Fruit fly (Drosophila melanogaster) whole organism, embryonic: ENCODE data around the gene MICU3.

Experiments
- CG10565 ChIP-seq: fragments of 200-800 bp; sonication (Bioruptor generic); optimal IDR thresholded peaks from 3 replicates; lab custom pipeline; 2016; ENCODE audit warnings: missing biosample characterization, mild to moderate bottlenecking, missing genetic modification characterization
- CG13287 ChIP-seq: fragments of 200-800 bp; sonication (Bioruptor generic); IDR thresholded peaks from 2 replicates; pipeline ENCODE4 v1.3.6; 2022; ENCODE audit warnings: missing biosample characterization, missing genetic modification characterization; ENCODE audit not compliant: partially characterized antibody
- CG16815 ChIP-seq: fragments of 200-800 bp; sonication (Bioruptor generic); optimal IDR thresholded peaks from 3 replicates; lab custom pipeline; 2017; ENCODE audit warnings: missing biosample characterization, mild to moderate bottlenecking, missing genetic modification characterization
- CG17328 ChIP-seq: fragments of 200-800 bp; sonication (Bioruptor generic); IDR thresholded peaks from 2 replicates; pipeline ENCODE4 v1.3.6; 2022; ENCODE audit warnings: missing biosample characterization, missing genetic modification characterization
- CG17568 ChIP-seq: fragments of 200-800 bp; sonication (Bioruptor generic); optimal IDR thresholded peaks from 2 replicates; lab custom pipeline; 2018; ENCODE audit warnings: missing biosample characterization, mild to moderate bottlenecking, missing genetic modification characterization, moderate library complexity
- CG17612 ChIP-seq: fragments of 200-800 bp; sonication (Bioruptor generic); IDR thresholded peaks from 2 replicates; pipeline ENCODE4 v1.3.6; 2022; ENCODE audit warnings: missing biosample characterization, missing genetic modification characterization
- CG18476 ChIP-seq: fragments of 200-800 bp; sonication (Bioruptor generic); optimal IDR thresholded peaks from 2 replicates; lab custom pipeline; 2016; ENCODE audit warnings: missing biosample characterization, mild to moderate bottlenecking, missing genetic modification characterization
- CG18599 ChIP-seq: fragments of 200-800 bp; sonication (Bioruptor generic); optimal IDR thresholded peaks from 3 replicates; lab custom pipeline; 2017; ENCODE audit warnings: missing biosample characterization, missing genetic modification characterization, mild to moderate bottlenecking, moderate library complexity, missing genetic modification reagents
- CG2120 ChIP-seq: fragments of 200-800 bp; sonication (Bioruptor generic); optimal IDR thresholded peaks from 3 replicates; lab custom pipeline; 2016; ENCODE audit warnings: missing biosample characterization, missing genetic modification characterization
- CG2199 ChIP-seq: fragments of 200-800 bp; sonication (Bioruptor generic); IDR thresholded peaks from 3 replicates; pipeline ENCODE4 v1.3.6; 2022; ENCODE audit warnings: missing biosample characterization, missing genetic modification characterization
- CG2712 ChIP-seq: fragments of 200-800 bp; optimal IDR thresholded peaks from 3 replicates; lab custom pipeline; 2019; ENCODE audit warnings: missing biosample characterization, mild to moderate bottlenecking, missing genetic modification characterization, moderate library complexity
- CG34224 ChIP-seq: fragments of 200-800 bp; sonication (Bioruptor generic); IDR thresholded peaks from 3 replicates; pipeline ENCODE4 v1.3.6; 2022; ENCODE audit warnings: missing biosample characterization, missing genetic modification characterization; ENCODE audit not compliant: partially characterized antibody
- CG34376 ChIP-seq: fragments of 200-800 bp; sonication (Bioruptor generic); optimal IDR thresholded peaks from 2 replicates; lab custom pipeline; 2018; ENCODE audit warnings: missing biosample characterization, mild to moderate bottlenecking, missing genetic modification characterization
- CG3847 ChIP-seq: fragments of 200-800 bp; sonication (Bioruptor generic); IDR thresholded peaks from 2 replicates; pipeline ENCODE4 v1.3.6; 2022; ENCODE audit warnings: missing biosample characterization, missing genetic modification characterization
- CG4424 ChIP-seq: fragments of 200-800 bp; sonication (Bioruptor generic); optimal IDR thresholded peaks from 3 replicates; lab custom pipeline; 2016; ENCODE audit warnings: missing biosample characterization, missing genetic modification characterization
- CG5180 ChIP-seq: fragments of 200-800 bp; sonication (Bioruptor generic); optimal IDR thresholded peaks from 3 replicates; lab custom pipeline; 2017; ENCODE audit warnings: missing biosample characterization, missing genetic modification characterization, mild to moderate bottlenecking, moderate library complexity, missing genetic modification reagents
- CG6272 ChIP-seq: fragments of 200-800 bp; sonication (Bioruptor generic); IDR thresholded peaks from 2 replicates; pipeline ENCODE4 v1.3.6; 2022; ENCODE audit warnings: missing biosample characterization, missing genetic modification characterization
- CG6683 ChIP-seq: fragments of 200-800 bp; sonication (Bioruptor generic); optimal IDR thresholded peaks from 2 replicates; lab custom pipeline; 2017; ENCODE audit warnings: missing biosample characterization, mild to moderate bottlenecking, missing genetic modification characterization, missing genetic modification reagents
- D19A ChIP-seq: fragments of 200-800 bp; optimal IDR thresholded peaks from 3 replicates; lab custom pipeline; 2019; ENCODE audit warnings: missing biosample characterization, mild to moderate bottlenecking, missing genetic modification characterization, moderate library complexity
- Doc3 ChIP-seq: fragments of 200-800 bp; sonication (Bioruptor generic); IDR thresholded peaks from 3 replicates; pipeline ENCODE4 v1.3.6; 2022; ENCODE audit warnings: missing biosample characterization, missing genetic modification characterization; ENCODE audit not compliant: partially characterized antibody
- Dp ChIP-seq: fragments of 200-800 bp; sonication (Bioruptor generic); optimal IDR thresholded peaks from 2 replicates; lab custom pipeline; 2018; ENCODE audit warnings: missing biosample characterization, mild to moderate bottlenecking, missing genetic modification characterization, moderate library complexity
- Drgx ChIP-seq: fragments of 200-800 bp; sonication (Bioruptor generic); IDR thresholded peaks from 2 replicates; pipeline ENCODE4 v1.3.6; 2022; ENCODE audit warnings: missing biosample characterization, missing genetic modification characterization
- NC2α ChIP-seq: fragments of 200-800 bp; sonication (Bioruptor generic); optimal IDR thresholded peaks from 2 replicates; lab custom pipeline; 2016; ENCODE audit warnings: missing biosample characterization, missing genetic modification characterization
- Pdp1 ChIP-seq, 2 experiments: fragments of 200-800 bp; sonication (Bioruptor generic); optimal IDR thresholded peaks; 3 replicates each; lab custom pipeline; 2016; ENCODE audit warnings: missing biosample characterization in 2 of 2, missing genetic modification characterization in 2 of 2, mild to moderate bottlenecking in 1 of 2, moderate library complexity in 1 of 2
- Rfx ChIP-seq: fragments of 200-800 bp; sonication (Bioruptor generic); IDR thresholded peaks from 2 replicates; pipeline ENCODE4 v1.3.6; 2022; ENCODE audit warnings: missing biosample characterization, missing genetic modification characterization
- Sin3A ChIP-seq: fragments of >200 bp; optimal IDR thresholded peaks from 2 replicates; lab custom pipeline; 2018
- Six4 ChIP-seq: fragments of 200-800 bp; sonication (Bioruptor generic); optimal IDR thresholded peaks from 2 replicates; lab custom pipeline; 2016; ENCODE audit warnings: missing biosample characterization, missing genetic modification characterization
- Usf ChIP-seq: fragments of 200-800 bp; sonication (Bioruptor generic); optimal IDR thresholded peaks from 2 replicates; lab custom pipeline; 2017; ENCODE audit warnings: missing genotype, missing biosample characterization, missing genetic modification characterization
- abd-A ChIP-seq: fragments of 200-800 bp; sonication (Bioruptor generic); optimal IDR thresholded peaks from 3 replicates; lab custom pipeline; 2019; ENCODE audit warnings: missing biosample characterization, mild to moderate bottlenecking, missing genetic modification characterization, moderate library complexity
- ac ChIP-seq: fragments of 200-800 bp; sonication (Bioruptor generic); optimal IDR thresholded peaks from 3 replicates; lab custom pipeline; 2017; ENCODE audit warnings: missing biosample characterization, mild to moderate bottlenecking, missing genetic modification characterization
- ash1 ChIP-seq: fragments of 200-800 bp; sonication (Bioruptor generic); optimal IDR thresholded peaks from 2 replicates; lab custom pipeline; 2018; ENCODE audit warnings: missing biosample characterization, mild to moderate bottlenecking, missing genetic modification characterization
- caup ChIP-seq: fragments of 200-800 bp; sonication (Bioruptor generic); optimal IDR thresholded peaks from 3 replicates; lab custom pipeline; 2017; ENCODE audit warnings: missing biosample characterization, mild to moderate bottlenecking, missing genetic modification characterization, moderate library complexity; ENCODE audit not compliant: severe bottlenecking
- ci ChIP-seq: fragments of 200-800 bp; sonication (Bioruptor generic); IDR thresholded peaks from 3 replicates; pipeline ENCODE4 v1.3.6; 2022; ENCODE audit warnings: missing biosample characterization, missing genetic modification characterization
- corto ChIP-seq: fragments of 200-800 bp; sonication (Bioruptor generic); optimal IDR thresholded peaks from 2 replicates; lab custom pipeline; 2016; ENCODE audit warnings: missing biosample characterization, mild to moderate bottlenecking, missing genetic modification characterization, moderate library complexity
- exex ChIP-seq: fragments of 200-800 bp; sonication (Bioruptor generic); optimal IDR thresholded peaks from 4 replicates; lab custom pipeline; 2018; ENCODE audit warnings: missing biosample characterization, mild to moderate bottlenecking, missing genetic modification characterization, moderate library complexity
- lab ChIP-seq: fragments of 200-800 bp; sonication (Bioruptor generic); optimal IDR thresholded peaks from 3 replicates; lab custom pipeline; 2017; ENCODE audit warnings: missing biosample characterization, missing genetic modification characterization, mild to moderate bottlenecking, moderate library complexity, missing genetic modification reagents
- lilli ChIP-seq: fragments of 200-800 bp; sonication (Bioruptor generic); optimal IDR thresholded peaks from 3 replicates; lab custom pipeline; 2016; ENCODE audit warnings: missing biosample characterization, missing genetic modification characterization
- mirr ChIP-seq: fragments of 200-800 bp; sonication (Bioruptor generic); optimal IDR thresholded peaks from 3 replicates; lab custom pipeline; 2018; ENCODE audit warnings: missing biosample characterization, mild to moderate bottlenecking, missing genetic modification characterization
- sc ChIP-seq, 3 experiments: fragments of >200 bp in 2 of 3; fragments of 200-800 bp in 1 of 3; sonication (Bioruptor generic) in 1 of 3; optimal IDR thresholded peaks; 2 replicates in 2 of 3; 3 replicates in 1 of 3; lab custom pipeline; 2017; ENCODE audit warnings: mild to moderate bottlenecking in 1 of 3, missing biosample characterization in 1 of 3, missing genetic modification characterization in 1 of 3, missing genetic modification reagents in 1 of 3
- sd ChIP-seq: fragments of 200-800 bp; sonication (Bioruptor generic); optimal IDR thresholded peaks from 3 replicates; lab custom pipeline; 2018; ENCODE audit warnings: missing biosample characterization, mild to moderate bottlenecking, missing genetic modification characterization, moderate library complexity
- sens ChIP-seq: fragments of 200-800 bp; sonication (Bioruptor generic); peaks from one replicate; lab custom pipeline; 2016; ENCODE audit warnings: missing biosample characterization, missing genetic modification characterization
- slbo ChIP-seq: fragments of 200-800 bp; sonication (Bioruptor generic); IDR thresholded peaks from 2 replicates; pipeline ENCODE4 v1.3.6; 2022; ENCODE audit warnings: missing biosample characterization, missing genetic modification characterization
- slp2 ChIP-seq: fragments of 200-800 bp; sonication (Bioruptor generic); optimal IDR thresholded peaks from 2 replicates; lab custom pipeline; 2016; ENCODE audit warnings: missing biosample characterization, missing genetic modification characterization
- sna ChIP-seq: fragments of 200-800 bp; sonication (Bioruptor generic); IDR thresholded peaks from 2 replicates; pipeline ENCODE4 v1.3.6; 2022; ENCODE audit warnings: missing biosample characterization, missing genetic modification characterization; ENCODE audit not compliant: partially characterized antibody
- sob ChIP-seq: fragments of 200-800 bp; sonication (Bioruptor generic); IDR thresholded peaks from 2 replicates; pipeline ENCODE4 v1.3.6; 2022; ENCODE audit warnings: missing biosample characterization, missing genetic modification characterization
- sug ChIP-seq: fragments of 200-800 bp; optimal IDR thresholded peaks from 2 replicates; lab custom pipeline; 2019; ENCODE audit warnings: missing biosample characterization, mild to moderate bottlenecking, missing genetic modification characterization, moderate library complexity
- tin ChIP-seq: fragments of 200-800 bp; sonication (Bioruptor generic); optimal IDR thresholded peaks from 3 replicates; lab custom pipeline; 2016; ENCODE audit warnings: missing biosample characterization, missing genetic modification characterization
- tup ChIP-seq: fragments of 200-800 bp; sonication (Bioruptor generic); optimal IDR thresholded peaks from 2 replicates; lab custom pipeline; 2016; ENCODE audit warnings: missing biosample characterization, mild to moderate bottlenecking, missing genetic modification characterization, moderate library complexity
- wdn ChIP-seq: fragments of 200-800 bp; sonication (Bioruptor generic); IDR thresholded peaks from 2 replicates; pipeline ENCODE4 v1.3.6; 2022; ENCODE audit warnings: missing biosample characterization, missing genetic modification characterization

Gene MICU3

DNA sequence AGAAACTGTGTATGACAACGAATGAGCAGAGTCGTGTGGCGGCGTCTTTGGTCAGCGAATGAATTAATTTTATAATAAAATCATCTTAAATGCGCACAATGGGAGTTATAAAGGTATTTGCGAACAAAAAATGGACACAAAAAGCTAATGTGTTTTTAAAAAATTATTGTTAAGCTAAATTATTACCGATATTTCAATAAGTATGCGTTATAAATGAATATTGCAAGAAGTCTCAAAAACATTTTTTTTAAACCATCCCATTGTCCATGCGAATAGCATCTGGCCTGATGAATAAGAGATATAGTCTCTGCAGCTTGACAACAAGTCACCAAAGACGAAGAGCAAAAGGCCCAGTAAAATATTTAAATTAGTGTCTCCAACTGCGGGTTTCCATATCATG lies 16.1 kb upstream of the MICU3 start (continued):
- peak; percentile 28 for TF ChIP-seq CG5180 (GFP tag; lab: Kevin White, UChicago)
- TF ChIP-seq sna (GFP tag; lab: Robert Waterston, UW) = no peak
- no peak for TF ChIP-seq CG34224 (GFP tag; lab: Robert Waterston, UW)
- peak; percentile 11 for TF ChIP-seq tup (GFP tag; lab: Kevin White, UChicago)
- no peak for TF ChIP-seq Doc3 (GFP tag; lab: Robert Waterston, UW)
- peak; percentile 1 for TF ChIP-seq Six4 (GFP tag; lab: Kevin White, UChicago)
- peak; percentile 46; the same call in 1 of the 2 replicates for TF ChIP-seq CG3847 (GFP tag; lab: Robert Waterston, UW)
- peak; percentile 56 for TF ChIP-seq slbo (GFP tag; lab: Robert Waterston, UW)
- TF ChIP-seq abd-A (tag; lab: Kevin White, UChicago) = peak; percentile 75
- TF ChIP-seq slp2 (GFP tag; lab: Kevin White, UChicago) = peak; percentile 39
- TF ChIP-seq sc (optimal IDR thresholded peaks at IDR 0.05; lab: Kevin White, UChicago) = no peak
- TF ChIP-seq sc (GFP tag; optimal IDR thresholded peaks at IDR 0.05; lab: Kevin White, UChicago) = no peak
- TF ChIP-seq CG18599 (GFP tag; lab: Kevin White, UChicago) = peak; percentile 64
- peak; percentile 63 for TF ChIP-seq CG2120 (GFP tag; lab: Kevin White, UChicago)
- no peak for TF ChIP-seq CG17612
- TF ChIP-seq CG17328 (GFP tag; lab: Robert Waterston, UW) = peak; percentile 39; the same call in 1 of the 2 replicates
- TF ChIP-seq sob (GFP tag; lab: Robert Waterston, UW) = peak; percentile 72
- peak; percentile 46 for TF ChIP-seq CG4424
- no peak for TF ChIP-seq corto
- TF ChIP-seq Rfx (GFP tag; lab: Robert Waterston, UW) = peak; percentile 85
- TF ChIP-seq CG17568 = peak; percentile 35
- no peak for TF ChIP-seq CG18476 (GFP tag; lab: Kevin White, UChicago)
- TF ChIP-seq Dp (GFP tag; lab: Kevin White, UChicago) = no peak
- TF ChIP-seq ci = peak; percentile 53; the same call in 1 of the 3 replicates
- no peak for TF ChIP-seq CG10565 (GFP tag; lab: Kevin White, UChicago)
- TF ChIP-seq NC2α (GFP tag; lab: Kevin White, UChicago) = no peak
- TF ChIP-seq ac (GFP tag; lab: Kevin White, UChicago) = no peak
- TF ChIP-seq CG2712 (tag; lab: Kevin White, UChicago) = peak; percentile 70
- no peak for TF ChIP-seq Sin3A (lab: Kevin White, UChicago)
- TF ChIP-seq CG13287 (GFP tag; lab: Robert Waterston, UW) = no peak
- no peak for TF ChIP-seq ash1
- peak; percentile 57; the same call in 1 of the 2 replicates for TF ChIP-seq wdn (GFP tag; lab: Robert Waterston, UW)
- no peak for TF ChIP-seq Usf (GFP tag; lab: Kevin White, UChicago)
- peak; percentile 7 for TF ChIP-seq tin (GFP tag; lab: Kevin White, UChicago)
- no peak for TF ChIP-seq CG16815 (GFP tag; lab: Kevin White, UChicago)
- TF ChIP-seq Pdp1 (GFP tag; optimal IDR thresholded peaks at IDR 0.05; lab: Kevin White, UChicago) = peak; percentile 46 to 60
- peak; percentile 14 for TF ChIP-seq CG6683

DNA sequence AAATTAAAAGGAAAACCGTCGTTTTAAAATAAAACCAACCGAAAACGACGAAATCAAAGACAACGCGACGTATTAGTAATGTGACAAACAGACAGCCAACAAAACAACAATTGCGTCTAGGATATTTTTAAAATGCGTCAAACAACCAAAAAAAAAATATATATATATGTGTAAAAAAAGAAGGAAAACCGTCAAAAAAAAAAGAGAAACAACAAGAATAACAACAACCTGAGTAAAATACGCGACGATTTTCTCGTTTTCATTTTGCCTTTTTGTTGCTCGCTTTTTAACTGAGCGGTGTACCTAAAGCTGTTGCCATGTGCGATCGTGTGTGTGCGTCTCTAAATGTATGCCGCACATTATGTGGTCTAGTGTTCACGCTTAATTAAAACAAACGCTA lies 13.6 kb upstream of the MICU3 start:
- TF ChIP-seq D19A = no peak
- peak; percentile 73 for TF ChIP-seq Drgx

- peak; percentile 35 for TF ChIP-seq sd (tag; lab: Kevin White, UChicago)
- peak; percentile 52 for TF ChIP-seq lab (GFP tag; lab: Kevin White, UChicago)
- peak; percentile 17 for TF ChIP-seq mirr
- peak; percentile 37 for TF ChIP-seq sens (GFP tag; lab: Kevin White, UChicago)
- TF ChIP-seq CG2199 (GFP tag; lab: Robert Waterston, UW) = 0 out of 3 replicates have a peak, but pooled peaks have one; percentile 26
- TF ChIP-seq CG6272 (GFP tag; lab: Robert Waterston, UW) = no peak
- peak; percentile 73 for TF ChIP-seq sug
- TF ChIP-seq lilli = no peak
- TF ChIP-seq Pdp1 (GFP tag; optimal IDR thresholded peaks at IDR 0.05; lab: Kevin White, UChicago) = peak in 1 of 2 experiments; percentile 58
- peak; percentile 4 for TF ChIP-seq CG34376 (GFP tag; lab: Kevin White, UChicago)
- TF ChIP-seq caup (GFP tag; lab: Kevin White, UChicago) = no peak
- TF ChIP-seq exex (tag; lab: Kevin White, UChicago) = peak; percentile 63
Measured at dm6 chr3R:19833963-19834362, 13.1 kb upstream of the MICU3 start.
